Fruit fly (Drosophila melanogaster) whole organism, prepupa: ENCODE measurements around the gene Baldspot.

Source experiments
- Blimp-1 ChIP-seq: fragments of 200-800 bp; sonication (Bioruptor generic); optimal IDR thresholded peaks from 3 replicates; lab custom pipeline; 2017; ENCODE audit warnings: missing biosample characterization, missing genetic modification characterization, mild to moderate bottlenecking, moderate library complexity, missing genetic modification reagents
- CG10631 ChIP-seq: fragments of 200-800 bp; sonication (Bioruptor generic); optimal IDR thresholded peaks from 2 replicates; lab custom pipeline; 2016; ENCODE audit warnings: missing biosample characterization, missing genetic modification characterization
- CG3032 ChIP-seq: fragments of 200-800 bp; optimal IDR thresholded peaks from 2 replicates; lab custom pipeline; 2019; ENCODE audit warnings: missing biosample characterization, mild to moderate bottlenecking, missing genetic modification characterization, moderate library complexity
- CG6163 ChIP-seq: fragments of 200-800 bp; sonication (Bioruptor generic); IDR thresholded peaks from 3 replicates; pipeline ENCODE4 v1.3.6; 2022; ENCODE audit warnings: missing biosample characterization, missing genetic modification characterization
- Ets21C ChIP-seq: fragments of 200-800 bp; sonication (Bioruptor generic); optimal IDR thresholded peaks from 3 replicates; lab custom pipeline; 2016; ENCODE audit warnings: missing biosample characterization, missing genetic modification characterization
- Sox15 ChIP-seq: fragments of 200-800 bp; sonication (Bioruptor generic); optimal IDR thresholded peaks from 3 replicates; lab custom pipeline; 2016; ENCODE audit warnings: missing biosample characterization, missing genetic modification characterization
- achi ChIP-seq: fragments of 200-800 bp; sonication (Bioruptor generic); optimal IDR thresholded peaks from 3 replicates; lab custom pipeline; 2016; ENCODE audit warnings: missing biosample characterization, missing genetic modification characterization
- acj6 ChIP-seq: fragments of 200-800 bp; sonication (Bioruptor generic); optimal IDR thresholded peaks from 3 replicates; lab custom pipeline; 2016; ENCODE audit warnings: missing biosample characterization, missing genetic modification characterization
- salr ChIP-seq, 2 experiments: fragments of 200-800 bp; sonication (Bioruptor generic); optimal IDR thresholded peaks; 3 replicates each; lab custom pipeline; 2016 to 2018; ENCODE audit warnings: missing biosample characterization in 2 of 2, missing genetic modification characterization in 2 of 2, mild to moderate bottlenecking in 1 of 2

DNA sequence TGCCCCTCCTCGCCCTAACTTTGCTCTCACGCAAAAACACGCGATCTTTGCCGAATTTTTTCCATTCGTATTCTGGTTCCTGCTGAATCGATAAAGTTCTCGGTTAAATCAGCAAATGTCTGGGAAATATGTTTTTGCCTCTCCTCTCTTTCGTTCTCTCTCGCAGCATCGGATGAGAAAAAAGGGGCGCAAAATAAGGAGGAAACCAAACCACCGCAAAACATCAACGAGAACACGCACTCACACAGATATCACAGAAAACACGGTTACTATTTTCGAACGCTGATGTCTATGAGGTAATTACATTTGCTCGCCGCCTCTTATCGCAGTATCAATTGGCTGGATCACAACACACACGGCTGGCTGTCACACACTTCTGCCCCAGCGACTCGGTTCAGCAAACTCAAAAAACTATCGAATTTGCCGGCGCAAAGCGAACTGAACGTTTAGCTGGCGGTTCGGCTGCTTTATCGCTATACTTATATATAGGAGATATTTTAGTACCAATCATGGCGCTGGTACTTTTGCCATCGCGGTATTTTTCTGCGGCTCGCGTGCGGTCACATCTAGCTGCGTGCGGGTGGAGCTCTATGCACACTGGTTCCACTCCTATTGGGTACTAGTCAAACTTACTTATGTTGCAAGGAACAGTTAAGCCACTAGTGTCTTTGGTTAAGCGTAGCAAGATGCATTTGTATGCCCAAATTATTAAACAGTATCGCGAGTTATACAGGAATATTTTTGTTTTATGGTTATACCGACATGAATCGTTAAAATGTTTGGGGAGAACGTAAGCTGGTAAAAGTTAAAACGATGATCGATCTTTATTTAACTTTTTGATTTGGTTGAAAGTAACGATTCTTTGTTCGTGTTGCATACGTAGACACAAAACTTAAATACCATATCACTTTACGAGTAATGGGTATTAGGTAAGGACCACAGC, at the start of gene Baldspot:
- peak; percentile 79 for TF ChIP-seq CG3032 (tag; lab: Kevin White, UChicago)
- TF ChIP-seq CG10631 (GFP tag; lab: Kevin White, UChicago): peak; percentile 69
- TF ChIP-seq achi (GFP tag; lab: Kevin White, UChicago): peak; percentile 62
- TF ChIP-seq Sox15: peak; percentile 8
- TF ChIP-seq Ets21C: peak; percentile 58
- peak in 1 of 2 experiments; percentile 1 for TF ChIP-seq salr (GFP tag; optimal IDR thresholded peaks at IDR 0.05; lab: Kevin White, UChicago)
- TF ChIP-seq acj6: peak; percentile 36
- peak; percentile 40 for TF ChIP-seq Blimp-1
- TF ChIP-seq CG6163 (GFP tag; lab: Robert Waterston, UW): peak; percentile 74; the same call in 2 of the 3 replicates
